Fruit fly (Drosophila melanogaster) whole organism, larva: ENCODE data around the gene CG6006.

Source experiments
- noc ChIP-seq: fragments of 200-800 bp; sonication (Bioruptor generic); optimal IDR thresholded peaks from 3 replicates; lab custom pipeline; 2019; ENCODE audit warnings: missing biosample characterization, mild to moderate bottlenecking, missing genetic modification characterization, moderate library complexity

The CG6006 gene

DNA sequence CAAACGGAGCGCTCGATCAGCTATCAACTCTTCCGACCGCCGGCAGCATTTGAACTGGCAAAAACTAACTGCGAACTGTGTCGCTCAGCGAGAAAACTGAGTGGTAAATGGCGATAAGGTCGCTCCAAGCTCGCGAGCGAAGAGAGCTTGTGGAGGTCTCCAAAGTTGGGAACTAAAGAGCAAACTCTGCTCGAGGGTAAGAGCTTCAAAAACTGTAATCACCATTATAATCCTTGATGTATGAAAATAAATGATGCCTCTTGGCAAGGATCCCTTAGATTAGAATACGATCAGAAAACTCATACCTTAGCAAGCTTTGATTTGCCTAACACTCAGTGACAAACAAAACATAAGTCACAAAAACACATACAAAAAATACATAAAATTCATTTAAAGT is 48.2 kb downstream of the CG6006 start, which contains the start of the genes CG6126 and CG31287:
Gene CG6126, minus strand, starts transcription at position 59 of the 397 bp plus-strand sequence.
Gene CG31287, plus strand, starts transcription at position 347 of the 397 bp plus-strand sequence.
- no peak for TF ChIP-seq noc

DNA sequence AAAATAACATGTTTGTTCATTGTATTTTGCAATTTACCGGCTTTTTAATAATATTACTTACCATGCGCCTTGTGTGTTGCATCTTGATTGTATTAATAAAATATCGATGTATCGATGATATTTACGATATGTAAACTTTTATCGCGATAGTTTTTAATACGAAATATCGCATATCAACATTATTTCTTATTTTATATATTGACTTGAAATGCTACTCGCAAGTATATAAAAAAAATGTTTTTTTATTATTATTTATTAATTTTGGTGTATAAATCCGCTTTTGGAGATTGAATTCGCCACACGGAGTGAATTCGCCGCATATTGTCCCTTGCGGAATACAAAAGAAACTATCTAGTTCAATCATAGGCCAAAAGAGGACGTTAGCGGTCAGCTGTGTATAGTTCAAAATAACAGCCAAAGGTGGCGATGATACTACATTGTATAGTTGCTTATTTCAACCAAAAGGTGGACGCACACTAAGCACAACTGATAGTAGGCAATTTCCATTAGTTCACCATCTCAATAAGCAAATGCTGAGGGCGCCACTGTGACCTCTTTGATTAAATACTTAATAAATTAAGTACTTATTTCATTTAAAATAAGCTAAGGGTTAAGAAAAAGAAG is 50.5 kb downstream of the CG6006 start, which contains the start of gene mtSSB:
Gene mtSSB, minus strand, starts transcription at position 96 of the 624 bp plus-strand sequence.
- TF ChIP-seq noc = peak; percentile 21

DNA sequence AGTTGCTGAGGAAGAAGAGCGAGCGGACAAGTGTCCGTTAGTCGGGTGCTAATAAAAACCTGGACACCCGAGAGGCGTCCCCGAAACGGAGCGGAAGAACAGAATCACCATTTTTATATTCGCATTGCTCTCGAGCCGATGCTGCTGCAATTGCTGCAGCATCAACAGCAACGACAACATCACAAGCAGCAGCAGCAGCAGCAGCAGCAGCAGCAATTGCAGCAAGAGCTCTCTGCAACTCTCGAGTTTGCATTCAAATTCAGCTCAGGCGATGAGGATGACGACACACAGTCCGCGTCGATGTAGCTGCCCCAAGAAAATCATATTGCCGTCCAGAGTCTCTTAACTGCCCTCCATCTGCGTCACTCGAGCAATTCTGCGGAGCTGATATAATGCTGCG is 51.4 kb downstream of the CG6006 start:
- TF ChIP-seq noc = no peak

DNA sequence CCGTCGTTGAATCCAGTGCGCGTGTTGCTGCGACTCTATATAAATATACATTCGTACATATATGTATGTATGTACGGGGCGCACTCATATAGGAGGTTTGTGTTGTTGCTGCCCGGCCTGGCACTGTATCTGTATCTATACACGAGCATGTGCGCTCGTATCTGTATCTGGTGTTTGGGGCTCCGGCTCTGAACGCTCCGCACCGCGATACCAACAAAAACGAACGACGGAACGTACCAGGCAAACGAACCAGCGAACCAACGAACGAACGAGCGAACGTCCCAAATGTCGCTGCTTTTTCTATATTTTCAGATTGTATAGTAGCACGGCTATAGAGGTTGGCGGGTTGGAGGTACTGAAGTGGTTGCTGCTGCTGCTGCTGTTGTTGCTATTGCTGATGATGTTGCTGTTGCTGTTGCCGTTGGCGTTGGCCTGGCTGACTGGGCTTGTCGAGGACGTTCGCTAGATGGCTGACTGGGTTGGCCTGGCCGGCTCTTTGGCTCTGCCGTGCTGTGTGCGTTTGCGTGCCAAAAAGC is 52.4 kb downstream of the CG6006 start:
- TF ChIP-seq noc = peak; percentile 35

DNA sequence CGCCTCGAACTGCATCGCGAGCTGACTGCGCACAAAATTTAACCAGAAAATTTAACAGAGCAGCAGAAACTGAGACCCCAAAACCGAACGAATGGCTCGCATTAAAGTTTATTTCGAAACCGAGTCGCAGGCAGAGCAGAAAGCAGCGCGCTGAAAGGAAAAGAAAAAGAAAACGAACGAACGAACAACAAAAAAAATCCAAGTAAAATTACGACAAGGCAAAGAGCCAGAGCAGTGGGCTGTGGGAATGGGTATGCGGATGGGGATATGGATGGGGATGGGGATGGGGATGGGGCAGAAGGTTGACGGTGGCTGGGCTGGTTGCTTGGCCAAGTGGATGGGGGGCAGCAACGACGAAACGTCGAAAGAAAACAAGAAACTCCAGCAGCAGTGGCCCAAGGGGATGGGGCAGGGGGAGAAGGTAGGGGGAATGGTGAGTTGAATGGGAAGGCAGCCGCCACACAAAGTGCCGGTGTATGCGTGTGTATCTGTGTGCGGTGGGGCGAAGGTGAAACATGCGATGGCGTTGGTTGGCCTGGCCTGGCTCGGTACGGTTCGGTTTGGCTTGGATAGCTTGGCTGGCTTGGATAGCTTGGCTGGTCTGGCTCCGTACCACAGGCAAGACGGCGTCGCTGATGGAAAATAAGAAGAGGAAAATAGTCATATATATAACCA is 53.5 kb downstream of the CG6006 start:
- TF ChIP-seq noc = no peak

DNA sequence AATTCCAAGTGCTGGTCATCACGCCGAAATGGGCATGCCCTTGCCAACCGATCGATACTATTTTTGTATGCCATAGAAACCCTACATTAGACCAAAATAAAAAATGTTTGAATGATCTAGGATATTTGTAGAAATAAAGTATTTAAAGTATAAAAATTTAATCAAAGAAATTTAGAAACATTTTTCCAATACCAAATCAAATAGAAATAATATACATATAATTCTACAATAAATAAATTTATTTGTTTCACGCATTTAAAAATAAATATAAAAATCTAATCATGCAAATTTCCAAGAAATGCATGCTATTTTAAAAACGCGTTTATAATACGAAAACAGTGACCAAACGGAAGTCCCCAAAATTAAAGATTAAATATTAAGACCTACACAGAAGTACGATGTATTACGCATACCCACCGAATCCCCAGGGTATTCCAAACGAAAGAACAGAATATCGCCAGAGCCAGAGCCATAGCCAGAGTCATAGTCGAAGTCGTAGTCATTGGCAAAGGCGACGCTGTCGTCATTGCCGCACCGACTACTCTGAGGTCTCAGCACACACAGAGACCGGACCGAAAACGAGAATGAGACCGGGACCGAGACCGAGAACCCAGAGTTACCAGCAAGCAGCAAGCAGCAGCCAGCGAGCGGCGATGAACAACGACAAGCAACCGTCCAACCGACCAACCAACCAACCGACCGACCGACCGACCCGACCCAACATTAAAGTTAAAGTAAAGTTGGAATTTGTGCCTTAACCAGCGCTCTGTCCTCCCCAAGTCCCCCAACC is 54.3 kb downstream of the CG6006 start:
- peak; percentile 36 for TF ChIP-seq noc

DNA sequence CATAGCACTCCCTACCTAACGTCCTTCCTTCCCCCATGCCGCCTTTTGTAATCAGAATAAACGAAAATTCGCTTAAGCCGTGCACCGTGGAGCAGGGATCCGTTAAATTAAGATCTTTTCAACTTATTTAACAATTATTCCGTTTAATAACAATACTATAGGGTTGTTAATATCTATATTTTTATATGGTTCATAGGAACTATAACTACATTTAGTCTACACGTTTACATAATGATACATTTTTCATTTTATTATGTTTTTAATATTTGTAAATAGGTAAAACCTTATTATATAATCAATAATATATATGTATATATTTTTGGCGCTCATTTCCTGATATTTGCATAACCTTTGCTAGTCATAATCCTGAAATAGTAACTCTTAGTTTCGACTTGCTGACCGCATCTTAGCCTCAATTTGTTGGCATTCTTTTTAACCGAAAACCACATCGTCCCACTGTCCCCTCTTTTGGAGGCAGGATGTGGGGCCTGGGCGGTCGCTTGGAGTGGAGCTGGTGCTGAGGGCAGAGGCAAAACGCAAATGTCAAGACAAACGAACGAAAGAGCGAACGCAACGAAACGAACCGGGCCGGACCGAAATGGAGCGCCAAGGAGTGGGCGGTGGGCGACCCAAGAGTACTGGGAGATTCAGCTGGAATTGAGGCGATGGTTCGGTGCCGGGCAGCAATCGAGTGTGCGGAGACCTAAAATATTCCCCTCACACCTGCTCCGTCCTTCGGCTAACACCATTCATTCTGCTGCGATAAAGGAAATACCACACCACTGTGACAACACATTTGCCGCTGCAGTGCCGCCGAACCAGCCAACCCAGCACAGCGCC is 55.2 kb downstream of the CG6006 start:
- no peak for TF ChIP-seq noc

DNA sequence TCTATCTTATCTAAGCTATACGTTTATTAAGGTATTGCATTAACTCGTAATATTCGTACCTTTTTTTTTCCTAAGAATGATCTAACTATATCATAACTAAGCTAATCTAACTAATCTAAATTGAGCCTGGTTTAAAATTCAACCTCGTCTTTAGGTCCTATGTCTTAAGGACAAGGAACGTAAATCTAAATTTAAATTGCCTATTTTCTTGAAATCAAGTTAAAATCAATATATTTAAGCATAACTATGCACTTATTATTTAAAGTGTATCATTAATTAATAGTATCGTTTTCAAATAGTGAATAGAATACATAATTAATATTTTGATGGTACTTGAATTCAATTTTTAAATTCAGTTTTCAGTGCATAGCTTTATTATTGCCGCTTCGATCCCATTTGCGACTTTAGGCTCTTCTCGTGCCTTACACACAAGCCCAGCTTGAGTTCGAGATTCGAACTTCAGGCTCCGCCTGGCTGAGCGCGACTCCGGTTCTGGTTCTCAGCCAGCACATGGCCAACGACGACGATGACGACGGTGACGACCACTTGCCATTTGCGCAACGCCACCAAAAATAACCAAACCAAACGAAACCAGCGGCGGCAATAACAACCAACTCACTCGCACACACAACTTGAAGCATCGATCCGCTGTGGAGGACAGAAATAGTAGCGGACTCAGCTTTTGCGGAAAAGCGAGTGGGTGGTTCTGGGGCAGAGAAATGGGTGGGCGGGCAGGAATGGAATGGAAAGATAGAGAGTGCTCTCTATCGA is 56.2 kb downstream of the CG6006 start:
- TF ChIP-seq noc = no peak

DNA sequence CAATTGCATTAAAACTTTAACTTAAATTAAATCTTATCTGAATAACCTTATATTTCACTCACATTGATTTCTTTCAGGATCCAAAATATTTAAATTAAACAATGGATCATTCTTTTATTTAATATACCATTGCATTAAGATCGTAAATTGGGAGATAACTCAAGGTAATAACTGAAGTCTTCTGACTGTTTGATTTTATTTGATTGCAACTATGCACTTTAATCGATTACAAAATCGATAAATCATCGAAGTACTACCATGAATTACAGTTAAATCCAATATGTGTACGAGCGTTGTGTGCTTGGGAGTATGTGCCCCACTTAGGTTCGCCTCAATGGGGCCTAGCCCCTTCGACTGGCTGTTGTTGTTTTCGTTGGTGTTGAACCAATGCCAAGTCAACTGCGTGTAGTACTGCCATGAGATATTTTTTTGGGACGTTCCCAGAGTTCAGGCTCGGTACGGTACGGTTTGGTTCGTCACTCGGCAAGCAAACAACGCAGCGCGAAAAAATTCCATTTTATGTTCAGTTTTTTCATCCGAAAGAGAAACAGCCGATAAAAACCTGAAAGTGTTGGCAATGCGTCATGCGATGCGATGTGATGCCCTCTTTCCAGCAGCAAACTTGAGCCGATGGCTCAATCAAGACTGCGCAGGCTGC is 57.2 kb downstream of the CG6006 start:
- no peak for TF ChIP-seq noc

DNA sequence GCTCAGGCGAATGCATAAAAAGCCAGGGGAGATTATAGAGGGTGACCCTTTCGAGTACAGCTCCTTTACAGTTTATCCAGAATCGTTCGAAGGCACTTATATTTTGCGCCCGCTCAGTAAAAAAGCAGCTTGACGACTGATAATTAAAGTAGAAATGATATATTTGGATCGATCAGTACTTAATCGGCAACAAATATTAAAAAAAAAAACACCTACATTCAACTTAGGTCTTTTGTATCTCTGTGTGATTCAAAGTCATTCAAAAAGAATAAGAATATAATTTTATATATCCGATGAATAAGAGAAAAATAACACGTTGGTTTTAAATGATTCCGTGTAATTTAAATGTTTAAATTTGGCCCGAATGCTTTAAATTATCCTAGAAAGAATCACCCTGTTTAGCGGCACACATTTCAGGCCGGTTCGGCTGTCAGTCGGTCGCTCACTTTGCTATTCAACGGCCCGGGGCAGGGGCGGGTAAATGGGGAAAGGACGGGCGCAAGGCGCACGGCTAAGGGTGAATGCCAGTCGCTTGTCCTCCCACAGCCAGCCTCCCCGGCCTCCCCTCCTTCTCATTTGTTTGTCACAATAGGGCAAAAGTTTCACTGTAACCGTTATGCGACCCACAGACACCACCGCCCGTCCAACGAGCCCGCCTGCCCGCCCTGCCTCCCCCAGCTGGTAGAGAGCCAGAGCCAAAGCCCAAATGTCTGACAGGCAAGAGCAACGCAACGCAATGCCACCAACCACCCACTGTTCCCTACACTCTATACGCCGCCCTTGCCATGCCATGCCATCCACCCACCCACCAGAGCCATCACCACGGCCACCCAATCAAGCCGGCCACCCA is 58.3 kb downstream of the CG6006 start:
- TF ChIP-seq noc = no peak

DNA sequence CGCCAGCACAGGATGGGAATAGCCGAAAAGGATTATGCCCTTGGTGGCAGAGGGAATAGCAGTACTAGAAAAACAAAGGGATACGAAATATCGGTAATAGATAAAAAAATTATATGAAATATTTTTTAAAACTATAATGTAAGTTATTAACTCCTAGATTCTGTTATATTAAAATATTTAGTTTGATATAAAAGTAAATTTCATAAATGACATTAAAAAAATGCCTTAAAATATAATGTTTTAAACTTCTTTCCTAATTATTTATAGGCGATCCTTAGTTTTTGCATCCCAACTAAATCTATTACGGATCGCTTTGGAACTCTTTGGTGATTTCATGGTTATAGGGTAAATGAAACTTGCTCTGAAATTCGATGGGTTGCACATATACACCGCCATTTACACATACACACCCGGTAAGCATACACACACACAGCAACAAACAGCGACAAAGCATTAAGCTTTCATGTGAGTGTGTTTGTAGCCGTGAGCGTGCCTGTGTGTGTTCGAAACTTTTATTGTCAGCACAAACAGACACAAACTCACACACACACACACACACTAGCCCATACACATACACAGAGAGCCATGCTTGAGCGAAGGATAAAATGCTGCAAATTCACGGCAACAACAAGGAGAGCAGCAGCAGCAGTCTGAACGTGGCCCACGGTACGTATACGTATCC is 59.2 kb downstream of the CG6006 start:
- no peak for TF ChIP-seq noc

DNA sequence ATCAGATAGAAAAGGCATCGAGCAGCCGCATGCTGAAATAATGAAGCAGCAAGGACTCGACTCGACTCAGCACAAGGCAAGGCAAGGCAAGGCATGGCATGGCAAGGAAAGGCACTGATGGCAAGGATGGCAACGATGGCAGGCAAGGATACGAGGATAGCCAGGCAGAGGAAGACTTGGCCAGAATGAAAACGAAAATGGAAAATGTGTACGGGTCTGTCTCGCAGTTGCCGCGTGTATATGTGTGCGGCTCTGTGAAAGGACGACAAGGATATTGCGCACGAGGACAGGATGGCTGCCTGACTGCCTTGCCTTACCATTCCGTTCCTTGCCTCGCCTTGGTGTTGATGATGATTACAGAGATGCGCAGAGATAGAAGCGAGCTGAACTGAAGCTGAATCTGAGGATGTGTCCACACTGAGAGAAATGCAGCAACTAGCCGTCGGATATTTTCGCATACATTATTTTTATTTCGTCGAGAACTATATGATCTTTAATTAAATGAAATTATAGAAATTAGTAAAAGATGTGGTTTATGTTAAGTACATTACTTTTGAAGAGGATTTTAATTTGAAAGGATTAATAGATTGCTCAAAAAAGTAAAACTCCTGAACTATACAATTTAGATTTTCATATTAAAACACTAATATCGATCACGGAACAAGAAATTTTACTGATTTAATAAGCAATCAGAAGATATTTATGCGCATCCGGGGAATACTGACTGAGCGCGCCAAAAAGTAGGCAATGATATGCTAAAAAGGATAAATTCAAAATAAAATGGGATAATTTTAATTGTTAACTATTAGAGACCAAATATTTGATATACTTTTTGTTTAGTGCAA is 59.9 kb downstream of the CG6006 start:
- no peak for TF ChIP-seq noc
